Fruit fly (Drosophila melanogaster) whole organism, embryonic: Measurements from ENCODE around the gene phr6-4.

ENCODE experiments used
- Ada2b ChIP-seq: fragments of 200-800 bp; sonication (Bioruptor generic); IDR thresholded peaks from 2 replicates; pipeline ENCODE4 v1.3.6; 2022; ENCODE audit warnings: missing biosample characterization, missing genetic modification characterization
- Awh ChIP-seq: fragments of 200-800 bp; sonication (Bioruptor generic); IDR thresholded peaks from 2 replicates; pipeline ENCODE4, ENCODE4 v1.3.6; 2022; ENCODE audit warnings: missing biosample characterization, missing genetic modification characterization
- Bgb ChIP-seq: fragments of 200-800 bp; sonication (Bioruptor generic); IDR thresholded peaks from 2 replicates; pipeline ENCODE4 v1.3.6; 2022; ENCODE audit warnings: missing biosample characterization, missing genetic modification characterization; ENCODE audit not compliant: partially characterized antibody
- CG10366 ChIP-seq: fragments of 200-800 bp; sonication (Bioruptor generic); IDR thresholded peaks from 2 replicates; pipeline ENCODE4 v1.3.6; 2022; ENCODE audit warnings: missing biosample characterization, missing genetic modification characterization
- CG11398 ChIP-seq: fragments of 200-800 bp; sonication (Bioruptor generic); optimal IDR thresholded peaks from 2 replicates; lab custom pipeline; 2016; ENCODE audit warnings: missing biosample characterization, missing genetic modification characterization
- CG12219 ChIP-seq: fragments of 200-800 bp; sonication (Bioruptor generic); optimal IDR thresholded peaks from 3 replicates; lab custom pipeline; 2018; ENCODE audit warnings: missing biosample characterization, mild to moderate bottlenecking, missing genetic modification characterization
- CG14050 ChIP-seq: fragments of 200-800 bp; sonication (Bioruptor generic); IDR thresholded peaks from 3 replicates; pipeline ENCODE4 v1.3.6; 2022; ENCODE audit warnings: missing biosample characterization, missing genetic modification characterization
- CG14710 ChIP-seq: fragments of 200-800 bp; sonication (Bioruptor generic); optimal IDR thresholded peaks from 3 replicates; lab custom pipeline; 2019; ENCODE audit warnings: missing biosample characterization, mild to moderate bottlenecking, missing genetic modification characterization, moderate library complexity
- CG15479 ChIP-seq: fragments of 200-800 bp; sonication (Bioruptor generic); optimal IDR thresholded peaks from 3 replicates; lab custom pipeline; 2019; ENCODE audit warnings: missing biosample characterization, mild to moderate bottlenecking, missing genetic modification characterization, moderate library complexity
- CG17328 ChIP-seq: fragments of 200-800 bp; sonication (Bioruptor generic); IDR thresholded peaks from 2 replicates; pipeline ENCODE4 v1.3.6; 2022; ENCODE audit warnings: missing biosample characterization, missing genetic modification characterization
- CG17802 ChIP-seq: fragments of 200-800 bp; sonication (Bioruptor generic); optimal IDR thresholded peaks from 2 replicates; lab custom pipeline; 2018; ENCODE audit warnings: missing biosample characterization, mild to moderate bottlenecking, missing genetic modification characterization, moderate library complexity
- CG2199 ChIP-seq: fragments of 200-800 bp; sonication (Bioruptor generic); IDR thresholded peaks from 3 replicates; pipeline ENCODE4 v1.3.6; 2022; ENCODE audit warnings: missing biosample characterization, missing genetic modification characterization
- CG2678 ChIP-seq: fragments of 200-800 bp; sonication (Bioruptor generic); optimal IDR thresholded peaks from 3 replicates; lab custom pipeline; 2019; ENCODE audit warnings: missing biosample characterization, mild to moderate bottlenecking, missing genetic modification characterization, moderate library complexity
- CG34224 ChIP-seq: fragments of 200-800 bp; sonication (Bioruptor generic); IDR thresholded peaks from 3 replicates; pipeline ENCODE4 v1.3.6; 2022; ENCODE audit warnings: missing biosample characterization, missing genetic modification characterization; ENCODE audit not compliant: partially characterized antibody
- CG43689 ChIP-seq: fragments of 200-800 bp; sonication (Bioruptor generic); IDR thresholded peaks from 2 replicates; pipeline ENCODE4 v1.3.6; 2022; ENCODE audit warnings: missing biosample characterization, missing genetic modification characterization
- CG4404 ChIP-seq: fragments of 200-800 bp; sonication (Bioruptor generic); IDR thresholded peaks from 2 replicates; pipeline ENCODE4 v1.3.6; 2022; ENCODE audit warnings: missing biosample characterization, missing genetic modification characterization
- CG5180 ChIP-seq: fragments of 200-800 bp; sonication (Bioruptor generic); optimal IDR thresholded peaks from 3 replicates; lab custom pipeline; 2017; ENCODE audit warnings: missing biosample characterization, missing genetic modification characterization, mild to moderate bottlenecking, moderate library complexity, missing genetic modification reagents
- CG6791 ChIP-seq: fragments of 200-800 bp; sonication (Bioruptor generic); IDR thresholded peaks from 3 replicates; pipeline ENCODE4 v1.3.6; 2022; ENCODE audit warnings: missing biosample characterization, missing genetic modification characterization; ENCODE audit not compliant: partially characterized antibody
- CG7357 ChIP-seq: fragments of 200-800 bp; sonication (Bioruptor generic); IDR thresholded peaks from 3 replicates; pipeline ENCODE4 v1.3.6; 2022; ENCODE audit warnings: missing biosample characterization, missing genetic modification characterization
- CG8478 ChIP-seq: fragments of >200 bp; optimal IDR thresholded peaks from 2 replicates; lab custom pipeline; 2018
- CG9932 ChIP-seq: fragments of 200-800 bp; sonication (Bioruptor generic); IDR thresholded peaks from 2 replicates; pipeline ENCODE4 v1.3.6; 2022; ENCODE audit warnings: missing biosample characterization, missing genetic modification characterization
- CrebB ChIP-seq: fragments of 200-800 bp; sonication (Bioruptor generic); optimal IDR thresholded peaks from 3 replicates; lab custom pipeline; 2018; ENCODE audit warnings: missing biosample characterization, mild to moderate bottlenecking, missing genetic modification characterization
- Gug ChIP-seq: fragments of 200-800 bp; sonication (Bioruptor generic); IDR thresholded peaks from 4 replicates; pipeline ENCODE4 v1.3.6; 2022; ENCODE audit warnings: missing biosample characterization, missing genetic modification characterization
- H15 ChIP-seq: fragments of 200-800 bp; sonication (Bioruptor generic); IDR thresholded peaks from 3 replicates; pipeline ENCODE4 v1.3.6; 2022; ENCODE audit warnings: missing biosample characterization, missing genetic modification characterization
- Hmr ChIP-seq: fragments of 200-800 bp; sonication (Bioruptor generic); optimal IDR thresholded peaks from 3 replicates; lab custom pipeline; 2017; ENCODE audit warnings: mild to moderate bottlenecking, missing biosample characterization, missing genetic modification reagents, missing genetic modification characterization
- Hsf ChIP-seq: fragments of 200-800 bp; sonication (Bioruptor generic); optimal IDR thresholded peaks from 3 replicates; lab custom pipeline; 2016; ENCODE audit warnings: missing biosample characterization, missing genetic modification characterization
- Kr ChIP-seq: fragments of 200-800 bp; sonication (Bioruptor generic); optimal IDR thresholded peaks from 2 replicates; lab custom pipeline; 2017; ENCODE audit warnings: missing biosample characterization, mild to moderate bottlenecking, missing genetic modification characterization
- Lpt ChIP-seq: fragments of >200 bp; optimal IDR thresholded peaks from 2 replicates; lab custom pipeline; 2018; ENCODE audit warnings: missing biosample characterization, missing genetic modification characterization
- NC2β ChIP-seq: fragments of 200-800 bp; sonication (Bioruptor generic); optimal IDR thresholded peaks from 2 replicates; lab custom pipeline; 2016; ENCODE audit warnings: missing biosample characterization, missing genetic modification characterization
- Neu2 ChIP-seq: fragments of 200-800 bp; sonication (Bioruptor generic); optimal IDR thresholded peaks from 3 replicates; lab custom pipeline; 2016; ENCODE audit warnings: missing biosample characterization, missing genetic modification characterization, borderline replicate concordance
- Nf-YA ChIP-seq: fragments of 200-800 bp; sonication (Bioruptor generic); IDR thresholded peaks from 2 replicates; pipeline ENCODE4 v1.3.6; 2022; ENCODE audit warnings: missing biosample characterization, missing genetic modification characterization
- Ptx1 ChIP-seq: fragments of 200-800 bp; sonication (Bioruptor generic); IDR thresholded peaks from 2 replicates; pipeline ENCODE4 v1.3.6; 2022; ENCODE audit warnings: missing biosample characterization, missing genetic modification characterization
- Scr ChIP-seq: fragments of 200-800 bp; sonication (Bioruptor generic); IDR thresholded peaks from 2 replicates; pipeline ENCODE4 v1.3.6; 2022; ENCODE audit warnings: missing biosample characterization, missing genetic modification characterization; ENCODE audit not compliant: partially characterized antibody
- Side ChIP-seq: fragments of 200-800 bp; sonication (Bioruptor generic); optimal IDR thresholded peaks from 2 replicates; lab custom pipeline; 2016; ENCODE audit warnings: missing biosample characterization, missing genetic modification characterization
- Sin3A ChIP-seq: fragments of >200 bp; optimal IDR thresholded peaks from 2 replicates; lab custom pipeline; 2018
- Sox102F ChIP-seq: fragments of 200-800 bp; sonication (Bioruptor generic); optimal IDR thresholded peaks from 2 replicates; lab custom pipeline; 2018; ENCODE audit warnings: missing biosample characterization, mild to moderate bottlenecking, missing genetic modification characterization, moderate library complexity
- bcd ChIP-seq: fragments of 200-800 bp; sonication (Bioruptor generic); optimal IDR thresholded peaks from 2 replicates; lab custom pipeline; 2017; ENCODE audit warnings: missing biosample characterization, mild to moderate bottlenecking, missing genetic modification characterization
- chn ChIP-seq: fragments of 200-800 bp; sonication (Bioruptor generic); optimal IDR thresholded peaks from 2 replicates; lab custom pipeline; 2016; ENCODE audit warnings: missing biosample characterization, missing genetic modification characterization
- gsb-n ChIP-seq: fragments of 200-800 bp; sonication (Bioruptor generic); optimal IDR thresholded peaks from 3 replicates; lab custom pipeline; 2018; ENCODE audit warnings: missing biosample characterization, mild to moderate bottlenecking, missing genetic modification characterization
- h ChIP-seq: fragments of >200 bp; optimal IDR thresholded peaks from 2 replicates; lab custom pipeline; 2017
- kni ChIP-seq: fragments of 200-800 bp; sonication (Bioruptor generic); optimal IDR thresholded peaks from 3 replicates; lab custom pipeline; 2017; ENCODE audit warnings: mild to moderate bottlenecking, missing biosample characterization, missing genetic modification reagents, missing genetic modification characterization
- lbe ChIP-seq: fragments of 200-800 bp; sonication (Bioruptor generic); optimal IDR thresholded peaks from 2 replicates; lab custom pipeline; 2016; ENCODE audit warnings: missing biosample characterization, mild to moderate bottlenecking, missing genetic modification characterization
- lilli ChIP-seq: fragments of 200-800 bp; sonication (Bioruptor generic); optimal IDR thresholded peaks from 3 replicates; lab custom pipeline; 2016; ENCODE audit warnings: missing biosample characterization, missing genetic modification characterization
- lola ChIP-seq, 3 experiments: fragments of >200 bp in 2 of 3; fragments of 200-800 bp in 1 of 3; sonication (Bioruptor generic) in 1 of 3; optimal IDR thresholded peaks; 2 replicates each; lab custom pipeline; 2017 to 2019; ENCODE audit warnings: missing biosample characterization in 3 of 3, missing genetic modification characterization in 3 of 3, mild to moderate bottlenecking in 1 of 3, moderate library complexity in 1 of 3
- nau ChIP-seq: fragments of 200-800 bp; sonication (Bioruptor generic); optimal IDR thresholded peaks from 3 replicates; lab custom pipeline; 2017; ENCODE audit warnings: missing biosample characterization, mild to moderate bottlenecking, missing genetic modification characterization, missing genetic modification reagents
- nerfin-2 ChIP-seq: fragments of 200-800 bp; sonication (Bioruptor generic); IDR thresholded peaks from 2 replicates; pipeline ENCODE4 v1.3.6; 2022; ENCODE audit warnings: missing biosample characterization, missing genetic modification characterization; ENCODE audit not compliant: partially characterized antibody
- phol ChIP-seq: fragments of 200-800 bp; sonication (Bioruptor generic); optimal IDR thresholded peaks from 3 replicates; lab custom pipeline; 2018; ENCODE audit warnings: missing biosample characterization, mild to moderate bottlenecking, missing genetic modification characterization, moderate library complexity
- sens-2 ChIP-seq: fragments of 200-800 bp; sonication (Bioruptor generic); IDR thresholded peaks from 2 replicates; pipeline ENCODE4 v1.3.6; 2022; ENCODE audit warnings: missing biosample characterization, missing genetic modification characterization
- seq ChIP-seq: fragments of 200-800 bp; sonication (Bioruptor generic); IDR thresholded peaks from 2 replicates; pipeline ENCODE4 v1.3.6; 2022; ENCODE audit warnings: missing biosample characterization, missing genetic modification characterization
- sima ChIP-seq: fragments of 200-800 bp; sonication (Bioruptor generic); optimal IDR thresholded peaks from 2 replicates; lab custom pipeline; 2016; ENCODE audit warnings: missing biosample characterization, missing genetic modification characterization
- tx ChIP-seq: fragments of 200-800 bp; sonication (Bioruptor generic); optimal IDR thresholded peaks from 2 replicates; lab custom pipeline; 2016; ENCODE audit warnings: missing biosample characterization, missing genetic modification characterization
- vnd ChIP-seq: fragments of 200-800 bp; sonication (Bioruptor generic); IDR thresholded peaks from 3 replicates; pipeline ENCODE4 v1.3.6; 2022; ENCODE audit warnings: missing biosample characterization, missing genetic modification characterization; ENCODE audit not compliant: partially characterized antibody

Gene phr6-4

dm6 chr2L:20675875-20676274 is 30.3 kb upstream of the phr6-4 start, which contains the start of the genes CG31678 and IKKepsilon (continued):
- TF ChIP-seq nau (GFP tag; lab: Kevin White, UChicago), result no peak
- TF ChIP-seq CG17802 (tag; lab: Kevin White, UChicago), result no peak
- TF ChIP-seq CG2199, result 0 out of 3 replicates have a peak, but pooled peaks have one; percentile 54
- TF ChIP-seq CG6791 (GFP tag; lab: Robert Waterston, UW), result peak; percentile 90
- peak; percentile 52 for TF ChIP-seq phol
- no peak for TF ChIP-seq sens-2
- no peak for TF ChIP-seq NC2β (GFP tag; lab: Kevin White, UChicago)
- no peak for TF ChIP-seq tx (GFP tag; lab: Kevin White, UChicago)
- TF ChIP-seq CG11398 (GFP tag; lab: Kevin White, UChicago), result no peak
- peak; percentile 40 for TF ChIP-seq lbe (GFP tag; lab: Kevin White, UChicago)
- TF ChIP-seq CG10366 (GFP tag; lab: Robert Waterston, UW), result peak; percentile 17; the same call in 1 of the 2 replicates
- TF ChIP-seq h (lab: Kevin White, UChicago), result no peak
- no peak for TF ChIP-seq Kr (GFP tag; lab: Kevin White, UChicago)
- TF ChIP-seq CG9932 (GFP tag; lab: Robert Waterston, UW), result peak; percentile 76
- no peak for TF ChIP-seq kni
- no peak for TF ChIP-seq chn
- peak; percentile 94 for TF ChIP-seq Bgb (GFP tag; lab: Robert Waterston, UW)
- no peak for TF ChIP-seq Ptx1
- TF ChIP-seq CG43689, result no peak
- no peak for TF ChIP-seq CG7357
- TF ChIP-seq CG2678 (tag; lab: Kevin White, UChicago), result no peak
- no peak for TF ChIP-seq bcd (GFP tag; lab: Kevin White, UChicago)
- TF ChIP-seq seq (GFP tag; lab: Robert Waterston, UW), result no peak
- no peak for TF ChIP-seq CG4404
- peak; percentile 3 for TF ChIP-seq Hsf (GFP tag; lab: Kevin White, UChicago)
- no peak for TF ChIP-seq CG8478 (lab: Kevin White, UChicago)
- peak; percentile 28; the same call in 1 of the 3 replicates for TF ChIP-seq CG14050 (GFP tag; lab: Robert Waterston, UW)
- peak; percentile 93 for TF ChIP-seq Scr
- TF ChIP-seq CG17328 (GFP tag; lab: Robert Waterston, UW), result 0 out of 2 replicates have a peak, but pooled peaks have one; percentile 15
- TF ChIP-seq Neu2 (GFP tag; lab: Kevin White, UChicago), result no peak
- TF ChIP-seq CG15479 (GFP tag; lab: Kevin White, UChicago), result no peak
- no peak for TF ChIP-seq lola (GFP tag; optimal IDR thresholded peaks at IDR 0.05; lab: Kevin White, UChicago)
- TF ChIP-seq CG34224 (GFP tag; lab: Robert Waterston, UW), result peak; percentile 93
- no peak for TF ChIP-seq Lpt (GFP tag; lab: Kevin White, UChicago)
- no peak for TF ChIP-seq CG12219 (GFP tag; lab: Kevin White, UChicago)
- peak; percentile 95 for TF ChIP-seq vnd
- TF ChIP-seq H15 (GFP tag; lab: Robert Waterston, UW), result no peak
- no peak for TF ChIP-seq Awh
- TF ChIP-seq Hmr (GFP tag; lab: Kevin White, UChicago), result no peak
- TF ChIP-seq gsb-n (tag; lab: Kevin White, UChicago), result no peak
- TF ChIP-seq Gug (GFP tag; lab: Robert Waterston, UW), result peak; percentile 33; the same call in 1 of the 4 replicates
- no peak for TF ChIP-seq Side (GFP tag; lab: Kevin White, UChicago)
- no peak for TF ChIP-seq Nf-YA (GFP tag; lab: Robert Waterston, UW)
- TF ChIP-seq CrebB (tag; lab: Kevin White, UChicago), result no peak
- TF ChIP-seq CG14710 (tag; lab: Kevin White, UChicago), result peak; percentile 61
- TF ChIP-seq Sin3A, result peak; percentile 3
- TF ChIP-seq Sox102F (GFP tag; lab: Kevin White, UChicago), result peak; percentile 47
- TF ChIP-seq CG5180 (GFP tag; lab: Kevin White, UChicago), result no peak
- peak; percentile 97 for TF ChIP-seq nerfin-2
- TF ChIP-seq Ada2b (GFP tag; lab: Robert Waterston, UW), result peak; percentile 17; the same call in 1 of the 2 replicates
- TF ChIP-seq lilli (GFP tag; lab: Kevin White, UChicago), result peak; percentile 44
- TF ChIP-seq sima (GFP tag; lab: Kevin White, UChicago), result no peak
